Fruit fly (Drosophila melanogaster) whole organism, embryonic: Measurements from ENCODE around the gene Hr4.
A peak's percentile ranks its signal among the peaks of the same experiment; 100 is the strongest.

ENCODE experiments used
- CG12659 ChIP-seq: fragments of 200-800 bp; sonication (Bioruptor generic); optimal IDR thresholded peaks from 3 replicates; lab custom pipeline; 2017; ENCODE audit warnings: mild to moderate bottlenecking, missing biosample characterization, missing genetic modification reagents, missing genetic modification characterization
- CG12769 ChIP-seq: fragments of 200-800 bp; sonication (Bioruptor generic); optimal IDR thresholded peaks from 2 replicates; lab custom pipeline; 2019; ENCODE audit warnings: missing biosample characterization, mild to moderate bottlenecking, missing genetic modification characterization, moderate library complexity
- CG17186 ChIP-seq: fragments of 200-800 bp; sonication (Bioruptor generic); optimal IDR thresholded peaks from 3 replicates; lab custom pipeline; 2017; ENCODE audit warnings: missing biosample characterization, missing genetic modification reagents, missing genetic modification characterization
- CG18599 ChIP-seq: fragments of 200-800 bp; sonication (Bioruptor generic); optimal IDR thresholded peaks from 3 replicates; lab custom pipeline; 2017; ENCODE audit warnings: missing biosample characterization, missing genetic modification characterization, mild to moderate bottlenecking, moderate library complexity, missing genetic modification reagents
- CG2120 ChIP-seq: fragments of 200-800 bp; sonication (Bioruptor generic); optimal IDR thresholded peaks from 3 replicates; lab custom pipeline; 2016; ENCODE audit warnings: missing biosample characterization, missing genetic modification characterization
- CG30403 ChIP-seq: fragments of 200-800 bp; sonication (Bioruptor generic); optimal IDR thresholded peaks from 3 replicates; lab custom pipeline; 2016; ENCODE audit warnings: missing biosample characterization, missing genetic modification characterization
- CG34376 ChIP-seq: fragments of 200-800 bp; sonication (Bioruptor generic); optimal IDR thresholded peaks from 2 replicates; lab custom pipeline; 2018; ENCODE audit warnings: missing biosample characterization, mild to moderate bottlenecking, missing genetic modification characterization
- CG34422 ChIP-seq: fragments of 200-800 bp; sonication (Bioruptor generic); IDR thresholded peaks from 3 replicates; pipeline ENCODE4 v1.3.6; 2022; ENCODE audit warnings: missing biosample characterization, missing genetic modification characterization
- CG3847 ChIP-seq: fragments of 200-800 bp; sonication (Bioruptor generic); IDR thresholded peaks from 2 replicates; pipeline ENCODE4 v1.3.6; 2022; ENCODE audit warnings: missing biosample characterization, missing genetic modification characterization
- CG7987 ChIP-seq: fragments of 200-800 bp; sonication (Bioruptor generic); optimal IDR thresholded peaks from 2 replicates; lab custom pipeline; 2018; ENCODE audit warnings: missing biosample characterization, mild to moderate bottlenecking, missing genetic modification characterization, moderate library complexity
- CG8388 ChIP-seq: fragments of 200-800 bp; sonication (Bioruptor generic); optimal IDR thresholded peaks from 2 replicates; lab custom pipeline; 2019; ENCODE audit warnings: missing biosample characterization, mild to moderate bottlenecking, missing genetic modification characterization, moderate library complexity
- CG8944 ChIP-seq: fragments of 200-800 bp; sonication (Bioruptor generic); optimal IDR thresholded peaks from 3 replicates; lab custom pipeline; 2016; ENCODE audit warnings: missing biosample characterization, missing genetic modification characterization
- CTCF ChIP-seq: fragments of 200-800 bp; sonication (Bioruptor generic); optimal IDR thresholded peaks from 2 replicates; lab custom pipeline; 2017; ENCODE audit warnings: missing biosample characterization, mild to moderate bottlenecking, missing genetic modification characterization, moderate library complexity
- Dfd ChIP-seq, 2 experiments: fragments of >200 bp; optimal IDR thresholded peaks; 2 replicates each; lab custom pipeline; 2017; ENCODE audit warnings: missing biosample characterization in 2 of 2, missing genetic modification characterization in 2 of 2
- Fer3 ChIP-seq: fragments of 200-800 bp; sonication (Bioruptor generic); optimal IDR thresholded peaks from 2 replicates; lab custom pipeline; 2018; ENCODE audit warnings: missing biosample characterization, mild to moderate bottlenecking, missing genetic modification characterization, moderate library complexity
- HLHmδ ChIP-seq: fragments of 200-800 bp; sonication (Bioruptor generic); optimal IDR thresholded peaks from 2 replicates; lab custom pipeline; 2018; ENCODE audit warnings: missing biosample characterization, mild to moderate bottlenecking, missing genetic modification characterization, moderate library complexity
- HmgD ChIP-seq: fragments of 200-800 bp; sonication (Bioruptor generic); optimal IDR thresholded peaks from 3 replicates; lab custom pipeline; 2016; ENCODE audit warnings: missing biosample characterization, missing genetic modification characterization
- Lim3 ChIP-seq: fragments of 200-800 bp; sonication (Bioruptor generic); IDR thresholded peaks from 2 replicates; pipeline ENCODE4 v1.3.6; 2022; ENCODE audit warnings: missing biosample characterization, missing genetic modification characterization
- Mad ChIP-seq: fragments of 200-800 bp; sonication (Bioruptor generic); optimal IDR thresholded peaks from 2 replicates; lab custom pipeline; 2016; ENCODE audit warnings: missing biosample characterization, missing genetic modification characterization
- Myb ChIP-seq: fragments of 200-800 bp; sonication (Bioruptor generic); optimal IDR thresholded peaks from 2 replicates; lab custom pipeline; 2016; ENCODE audit warnings: missing biosample characterization, missing genetic modification characterization
- NFAT ChIP-seq: fragments of 200-800 bp; sonication (Bioruptor generic); IDR thresholded peaks from 2 replicates; pipeline ENCODE4 v1.3.6; 2022; ENCODE audit warnings: missing biosample characterization, missing genetic modification characterization
- Opbp ChIP-seq: fragments of 200-800 bp; sonication (Bioruptor generic); IDR thresholded peaks from 3 replicates; pipeline ENCODE4 v1.3.6; 2022; ENCODE audit warnings: missing biosample characterization, missing genetic modification characterization; ENCODE audit not compliant: partially characterized antibody
- Pdp1 ChIP-seq, 2 experiments: fragments of 200-800 bp; sonication (Bioruptor generic); optimal IDR thresholded peaks; 3 replicates each; lab custom pipeline; 2016; ENCODE audit warnings: missing biosample characterization in 2 of 2, missing genetic modification characterization in 2 of 2, mild to moderate bottlenecking in 1 of 2, moderate library complexity in 1 of 2
- Sin3A ChIP-seq: fragments of >200 bp; optimal IDR thresholded peaks from 2 replicates; lab custom pipeline; 2018
- amos ChIP-seq: fragments of 200-800 bp; sonication (Bioruptor generic); IDR thresholded peaks from 2 replicates; pipeline ENCODE4 v1.3.6; 2022; ENCODE audit warnings: missing biosample characterization, missing genetic modification characterization; ENCODE audit not compliant: partially characterized antibody
- bbx ChIP-seq: fragments of 200-800 bp; sonication (Bioruptor generic); IDR thresholded peaks from 2 replicates; pipeline ENCODE4 v1.3.6; 2022; ENCODE audit warnings: missing biosample characterization, missing genetic modification characterization; ENCODE audit not compliant: partially characterized antibody
- cad ChIP-seq: fragments of >200 bp; optimal IDR thresholded peaks from 2 replicates; lab custom pipeline; 2017; ENCODE audit warnings: missing biosample characterization, missing genetic modification characterization
- cg ChIP-seq: fragments of 200-800 bp; sonication (Bioruptor generic); optimal IDR thresholded peaks from 3 replicates; lab custom pipeline; 2019; ENCODE audit warnings: missing biosample characterization, mild to moderate bottlenecking, missing genetic modification characterization, moderate library complexity
- chinmo ChIP-seq: fragments of 200-800 bp; sonication (Bioruptor generic); IDR thresholded peaks from 4 replicates; pipeline ENCODE4 v1.3.6; 2022; ENCODE audit warnings: missing biosample characterization, missing genetic modification characterization; ENCODE audit not compliant: partially characterized antibody
- ci ChIP-seq: fragments of 200-800 bp; sonication (Bioruptor generic); IDR thresholded peaks from 3 replicates; pipeline ENCODE4 v1.3.6; 2022; ENCODE audit warnings: missing biosample characterization, missing genetic modification characterization
- corto ChIP-seq: fragments of 200-800 bp; sonication (Bioruptor generic); optimal IDR thresholded peaks from 2 replicates; lab custom pipeline; 2016; ENCODE audit warnings: missing biosample characterization, mild to moderate bottlenecking, missing genetic modification characterization, moderate library complexity
- fu2 ChIP-seq: fragments of 200-800 bp; sonication (Bioruptor generic); optimal IDR thresholded peaks from 2 replicates; lab custom pipeline; 2016; ENCODE audit warnings: missing biosample characterization, missing genetic modification characterization
- gro ChIP-seq: fragments of 200-800 bp; sonication (Bioruptor generic); optimal IDR thresholded peaks from 2 replicates; lab custom pipeline; 2016; ENCODE audit warnings: missing biosample characterization, missing genetic modification characterization
- her ChIP-seq: fragments of 200-800 bp; sonication (Bioruptor generic); optimal IDR thresholded peaks from 2 replicates; lab custom pipeline; 2016; ENCODE audit warnings: missing biosample characterization, missing genetic modification characterization
- kay ChIP-seq: fragments of 200-800 bp; sonication (Bioruptor generic); optimal IDR thresholded peaks from 2 replicates; lab custom pipeline; 2016; ENCODE audit warnings: missing biosample characterization, missing genetic modification characterization
- knrl ChIP-seq: fragments of 200-800 bp; sonication (Bioruptor generic); IDR thresholded peaks from 3 replicates; pipeline ENCODE4 v1.3.6; 2022; ENCODE audit warnings: missing biosample characterization, missing genetic modification characterization; ENCODE audit not compliant: partially characterized antibody
- lola ChIP-seq, 3 experiments: fragments of >200 bp in 2 of 3; fragments of 200-800 bp in 1 of 3; sonication (Bioruptor generic) in 1 of 3; optimal IDR thresholded peaks; 2 replicates each; lab custom pipeline; 2017 to 2019; ENCODE audit warnings: missing biosample characterization in 3 of 3, missing genetic modification characterization in 3 of 3, mild to moderate bottlenecking in 1 of 3, moderate library complexity in 1 of 3
- mirr ChIP-seq: fragments of 200-800 bp; sonication (Bioruptor generic); optimal IDR thresholded peaks from 3 replicates; lab custom pipeline; 2018; ENCODE audit warnings: missing biosample characterization, mild to moderate bottlenecking, missing genetic modification characterization
- peb ChIP-seq: fragments of 200-800 bp; sonication (Bioruptor generic); IDR thresholded peaks from 2 replicates; pipeline ENCODE4 v1.3.6; 2022; ENCODE audit warnings: missing biosample characterization, missing genetic modification characterization
- phol ChIP-seq: fragments of 200-800 bp; sonication (Bioruptor generic); optimal IDR thresholded peaks from 3 replicates; lab custom pipeline; 2018; ENCODE audit warnings: missing biosample characterization, mild to moderate bottlenecking, missing genetic modification characterization, moderate library complexity
- pita ChIP-seq: fragments of 200-800 bp; sonication (Bioruptor generic); optimal IDR thresholded peaks from 2 replicates; lab custom pipeline; 2017; ENCODE audit warnings: missing biosample characterization, mild to moderate bottlenecking, missing genetic modification characterization
- pum ChIP-seq: fragments of 200-800 bp; sonication (Bioruptor generic); optimal IDR thresholded peaks from 2 replicates; lab custom pipeline; 2016; ENCODE audit warnings: missing biosample characterization, missing genetic modification characterization
- sens ChIP-seq: fragments of 200-800 bp; sonication (Bioruptor generic); peaks from one replicate; lab custom pipeline; 2016; ENCODE audit warnings: missing biosample characterization, missing genetic modification characterization
- sens-2 ChIP-seq: fragments of 200-800 bp; sonication (Bioruptor generic); IDR thresholded peaks from 2 replicates; pipeline ENCODE4 v1.3.6; 2022; ENCODE audit warnings: missing biosample characterization, missing genetic modification characterization
- sisA ChIP-seq: fragments of 200-800 bp; sonication (Bioruptor generic); IDR thresholded peaks from 2 replicates; pipeline ENCODE4 v1.3.6; 2022; ENCODE audit warnings: missing biosample characterization, missing genetic modification characterization
- sr ChIP-seq: fragments of 200-800 bp; sonication (Bioruptor generic); IDR thresholded peaks from 3 replicates; pipeline ENCODE4 v1.3.6; 2022; ENCODE audit warnings: missing biosample characterization, missing genetic modification characterization
- ssp ChIP-seq: fragments of 200-800 bp; sonication (Bioruptor generic); IDR thresholded peaks from 2 replicates; pipeline ENCODE4 v1.3.6; 2022; ENCODE audit warnings: missing biosample characterization, missing genetic modification characterization
- stwl ChIP-seq: fragments of 200-800 bp; sonication (Bioruptor generic); optimal IDR thresholded peaks from 3 replicates; lab custom pipeline; 2018; ENCODE audit warnings: missing biosample characterization, mild to moderate bottlenecking, missing genetic modification characterization, moderate library complexity
- vvl ChIP-seq: fragments of 200-800 bp; sonication (Bioruptor generic); IDR thresholded peaks from 2 replicates; pipeline ENCODE4 v1.3.6; 2022; ENCODE audit warnings: missing biosample characterization, missing genetic modification characterization

Gene Hr4

dm6 chrX:1922765-1923501, 18.8 kb upstream of the Hr4 start, which contains the start of the genes eIF2Bepsilon and Ocrl (continued):
- peak; percentile 87 for TF ChIP-seq cg (GFP tag; lab: Kevin White, UChicago)
- TF ChIP-seq lola (GFP tag; optimal IDR thresholded peaks at IDR 0.05; lab: Kevin White, UChicago) = no peak
- TF ChIP-seq pum = no peak
- TF ChIP-seq pita (GFP tag; lab: Kevin White, UChicago) = peak; percentile 73
- peak; percentile 4 for TF ChIP-seq Mad (GFP tag; lab: Kevin White, UChicago)
- TF ChIP-seq CG34376 (GFP tag; lab: Kevin White, UChicago) = peak; percentile 14
- TF ChIP-seq peb (GFP tag; lab: Robert Waterston, UW) = no peak
- peak; percentile 55; the same call in 1 of the 3 replicates for TF ChIP-seq Opbp
- TF ChIP-seq CG8388 (GFP tag; lab: Kevin White, UChicago) = no peak
- TF ChIP-seq her = peak; percentile 44
- TF ChIP-seq CG34422 (GFP tag; lab: Robert Waterston, UW) = peak; percentile 48; the same call in 1 of the 3 replicates
- 0 out of 2 replicates have a peak, but pooled peaks have one; percentile 4 for TF ChIP-seq NFAT (GFP tag; lab: Robert Waterston, UW)
- TF ChIP-seq fu2 (GFP tag; lab: Kevin White, UChicago) = no peak
- TF ChIP-seq CG3847 (GFP tag; lab: Robert Waterston, UW) = peak; percentile 67
- TF ChIP-seq CG17186 = peak; percentile 65
- TF ChIP-seq kay = peak; percentile 27
- peak; percentile 0 for TF ChIP-seq CG2120 (GFP tag; lab: Kevin White, UChicago)
- peak; percentile 86 for TF ChIP-seq Myb (GFP tag; lab: Kevin White, UChicago)
- TF ChIP-seq sisA (GFP tag; lab: Robert Waterston, UW) = no peak
- TF ChIP-seq sr (GFP tag; lab: Robert Waterston, UW) = peak; percentile 72; the same call in 2 of the 3 replicates
- peak; percentile 42 for TF ChIP-seq gro
- TF ChIP-seq ssp = no peak
- 0 out of 4 replicates have a peak, but pooled peaks have one; percentile 58 for TF ChIP-seq chinmo (GFP tag; lab: Robert Waterston, UW)
- TF ChIP-seq HLHmδ (GFP tag; lab: Kevin White, UChicago) = peak; percentile 70
- TF ChIP-seq stwl (tag; lab: Kevin White, UChicago) = no peak
- peak; percentile 4 for TF ChIP-seq CG30403 (GFP tag; lab: Kevin White, UChicago)
- peak; percentile 77 for TF ChIP-seq CG12659 (GFP tag; lab: Kevin White, UChicago)
- no peak for TF ChIP-seq CG12769
- TF ChIP-seq Sin3A = peak; percentile 77
- no peak for TF ChIP-seq cad (GFP tag; lab: Kevin White, UChicago)
- TF ChIP-seq CG8944 (GFP tag; lab: Kevin White, UChicago) = no peak
- no peak for TF ChIP-seq sens-2 (GFP tag; lab: Robert Waterston, UW)
- TF ChIP-seq Lim3 (GFP tag; lab: Robert Waterston, UW) = no peak
- peak; percentile 30; the same call in 1 of the 3 replicates for TF ChIP-seq ci (GFP tag; lab: Robert Waterston, UW)
- TF ChIP-seq bbx (GFP tag; lab: Robert Waterston, UW) = peak; percentile 41; the same call in 1 of the 2 replicates
- TF ChIP-seq CG18599 = no peak
- no peak for TF ChIP-seq Fer3 (tag; lab: Kevin White, UChicago)
- TF ChIP-seq vvl = peak; percentile 39; the same call in 1 of the 2 replicates
- peak; percentile 46 for TF ChIP-seq amos (GFP tag; lab: Robert Waterston, UW)
- peak; percentile 73 for TF ChIP-seq HmgD (GFP tag; lab: Kevin White, UChicago)
- no peak for TF ChIP-seq Dfd (GFP tag; optimal IDR thresholded peaks at IDR 0.05; lab: Kevin White, UChicago)
- 0 out of 3 replicates have a peak, but pooled peaks have one; percentile 24 for TF ChIP-seq knrl (GFP tag; lab: Robert Waterston, UW)
- no peak for TF ChIP-seq CG7987 (GFP tag; lab: Kevin White, UChicago)
- peak; percentile 33 for TF ChIP-seq mirr
- TF ChIP-seq phol (tag; lab: Kevin White, UChicago) = peak; percentile 49
- peak; percentile 20 for TF ChIP-seq sens (GFP tag; lab: Kevin White, UChicago)
- peak in 1 of 2 experiments; percentile 55 for TF ChIP-seq Pdp1 (GFP tag; optimal IDR thresholded peaks at IDR 0.05; lab: Kevin White, UChicago)
- no peak for TF ChIP-seq corto (GFP tag; lab: Kevin White, UChicago)
- peak; percentile 36 for TF ChIP-seq CTCF (GFP tag; lab: Kevin White, UChicago)
